Fruit fly (Drosophila melanogaster) whole organism, embryonic: ENCODE results near the gene CG5157.

Experiments used
- Abd-B ChIP-seq: fragments of 200-800 bp; sonication (Bioruptor generic); optimal IDR thresholded peaks from 2 replicates; lab custom pipeline; 2018; ENCODE audit warnings: missing biosample characterization, mild to moderate bottlenecking, missing genetic modification characterization, moderate library complexity
- Adf1 ChIP-seq: fragments of 200-800 bp; sonication (Bioruptor generic); IDR thresholded peaks from 2 replicates; pipeline ENCODE4 v1.3.6; 2022; ENCODE audit warnings: missing biosample characterization, missing genetic modification characterization
- Aef1 ChIP-seq: fragments of 200-800 bp; sonication (Bioruptor generic); IDR thresholded peaks from 3 replicates; pipeline ENCODE4 v1.3.6; 2022; ENCODE audit warnings: missing biosample characterization, missing genetic modification characterization
- CG11504 ChIP-seq: fragments of 200-800 bp; sonication (Bioruptor generic); optimal IDR thresholded peaks from 3 replicates; lab custom pipeline; 2019; ENCODE audit warnings: missing biosample characterization, mild to moderate bottlenecking, missing genetic modification characterization, moderate library complexity
- CG11695 ChIP-seq: fragments of 200-800 bp; sonication (Bioruptor generic); IDR thresholded peaks from 3 replicates; pipeline ENCODE4 v1.3.6; 2022; ENCODE audit warnings: missing biosample characterization, missing genetic modification characterization
- CG12942 ChIP-seq: fragments of 200-800 bp; sonication (Bioruptor generic); optimal IDR thresholded peaks from 3 replicates; lab custom pipeline; 2016; ENCODE audit warnings: missing biosample characterization, missing genetic modification characterization
- CG13894 ChIP-seq: fragments of 200-800 bp; sonication (Bioruptor generic); optimal IDR thresholded peaks from 3 replicates; lab custom pipeline; 2018; ENCODE audit warnings: missing biosample characterization, mild to moderate bottlenecking, missing genetic modification characterization, moderate library complexity
- CG14965 ChIP-seq: fragments of 200-800 bp; sonication (Bioruptor generic); optimal IDR thresholded peaks from 2 replicates; lab custom pipeline; 2016; ENCODE audit warnings: missing biosample characterization, missing genetic modification characterization, borderline replicate concordance
- CG17328 ChIP-seq: fragments of 200-800 bp; sonication (Bioruptor generic); IDR thresholded peaks from 2 replicates; pipeline ENCODE4 v1.3.6; 2022; ENCODE audit warnings: missing biosample characterization, missing genetic modification characterization
- CG17612 ChIP-seq: fragments of 200-800 bp; sonication (Bioruptor generic); IDR thresholded peaks from 2 replicates; pipeline ENCODE4 v1.3.6; 2022; ENCODE audit warnings: missing biosample characterization, missing genetic modification characterization
- CG17912 ChIP-seq: fragments of 200-800 bp; sonication (Bioruptor generic); optimal IDR thresholded peaks from 2 replicates; lab custom pipeline; 2018; ENCODE audit warnings: missing biosample characterization, mild to moderate bottlenecking, missing genetic modification characterization
- CG2116 ChIP-seq: fragments of 200-800 bp; sonication (Bioruptor generic); optimal IDR thresholded peaks from 3 replicates; lab custom pipeline; 2018; ENCODE audit warnings: missing biosample characterization, mild to moderate bottlenecking, missing genetic modification characterization
- CG2202 ChIP-seq: fragments of 200-800 bp; sonication (Bioruptor generic); optimal IDR thresholded peaks from 2 replicates; lab custom pipeline; 2018; ENCODE audit warnings: missing biosample characterization, mild to moderate bottlenecking, missing genetic modification characterization
- CG34376 ChIP-seq: fragments of 200-800 bp; sonication (Bioruptor generic); optimal IDR thresholded peaks from 2 replicates; lab custom pipeline; 2018; ENCODE audit warnings: missing biosample characterization, mild to moderate bottlenecking, missing genetic modification characterization
- CG42726 ChIP-seq: fragments of 200-800 bp; sonication (Bioruptor generic); IDR thresholded peaks from 2 replicates; pipeline ENCODE4 v1.3.6; 2022; ENCODE audit warnings: missing biosample characterization, missing genetic modification characterization; ENCODE audit not compliant: partially characterized antibody
- CG43689 ChIP-seq: fragments of 200-800 bp; sonication (Bioruptor generic); IDR thresholded peaks from 2 replicates; pipeline ENCODE4 v1.3.6; 2022; ENCODE audit warnings: missing biosample characterization, missing genetic modification characterization
- CG4424 ChIP-seq: fragments of 200-800 bp; sonication (Bioruptor generic); optimal IDR thresholded peaks from 3 replicates; lab custom pipeline; 2016; ENCODE audit warnings: missing biosample characterization, missing genetic modification characterization
- CG7963 ChIP-seq: fragments of 200-800 bp; sonication (Bioruptor generic); IDR thresholded peaks from 3 replicates; pipeline ENCODE4 v1.3.6; 2022; ENCODE audit warnings: missing biosample characterization, missing genetic modification characterization; ENCODE audit not compliant: partially characterized antibody
- CG8290 ChIP-seq, 3 experiments: fragments of 200-800 bp; sonication (Bioruptor generic); optimal IDR thresholded peaks; 2 replicates each; lab custom pipeline; 2016 to 2019; ENCODE audit warnings: missing biosample characterization in 3 of 3, missing genetic modification characterization in 3 of 3, mild to moderate bottlenecking in 2 of 3, moderate library complexity in 1 of 3
- CG8944 ChIP-seq: fragments of 200-800 bp; sonication (Bioruptor generic); optimal IDR thresholded peaks from 3 replicates; lab custom pipeline; 2016; ENCODE audit warnings: missing biosample characterization, missing genetic modification characterization
- D19B ChIP-seq: fragments of 200-800 bp; sonication (Bioruptor generic); optimal IDR thresholded peaks from 2 replicates; lab custom pipeline; 2017; ENCODE audit warnings: missing biosample characterization, mild to moderate bottlenecking, missing genetic modification characterization
- Deaf1 ChIP-seq: fragments of 200-800 bp; optimal IDR thresholded peaks from 3 replicates; lab custom pipeline; 2019; ENCODE audit warnings: missing biosample characterization, mild to moderate bottlenecking, missing genetic modification characterization, moderate library complexity
- Dfd ChIP-seq, 2 experiments: fragments of >200 bp; optimal IDR thresholded peaks; 2 replicates each; lab custom pipeline; 2017; ENCODE audit warnings: missing biosample characterization in 2 of 2, missing genetic modification characterization in 2 of 2
- Hmx ChIP-seq: fragments of 200-800 bp; sonication (Bioruptor generic); optimal IDR thresholded peaks from 2 replicates; lab custom pipeline; 2016; ENCODE audit warnings: missing biosample characterization, missing genetic modification characterization
- Lhr ChIP-seq: fragments of 200-800 bp; sonication (Bioruptor generic); optimal IDR thresholded peaks from 3 replicates; lab custom pipeline; 2017; ENCODE audit warnings: mild to moderate bottlenecking, missing biosample characterization, missing genetic modification reagents, missing genetic modification characterization
- Mad ChIP-seq: fragments of 200-800 bp; sonication (Bioruptor generic); optimal IDR thresholded peaks from 2 replicates; lab custom pipeline; 2016; ENCODE audit warnings: missing biosample characterization, missing genetic modification characterization
- Oli ChIP-seq: fragments of 200-800 bp; sonication (Bioruptor generic); optimal IDR thresholded peaks from 2 replicates; lab custom pipeline; 2018; ENCODE audit warnings: missing biosample characterization, mild to moderate bottlenecking, missing genetic modification characterization, moderate library complexity
- Six4 ChIP-seq: fragments of 200-800 bp; sonication (Bioruptor generic); optimal IDR thresholded peaks from 2 replicates; lab custom pipeline; 2016; ENCODE audit warnings: missing biosample characterization, missing genetic modification characterization
- ara ChIP-seq: fragments of 200-800 bp; sonication (Bioruptor generic); IDR thresholded peaks from 2 replicates; pipeline ENCODE4 v1.3.6; 2022; ENCODE audit warnings: missing biosample characterization, missing genetic modification characterization
- bowl ChIP-seq: fragments of 200-800 bp; sonication (Bioruptor generic); IDR thresholded peaks from 2 replicates; pipeline ENCODE4 v1.3.6; 2022; ENCODE audit warnings: missing biosample characterization, missing genetic modification characterization
- cad ChIP-seq: fragments of >200 bp; optimal IDR thresholded peaks from 2 replicates; lab custom pipeline; 2017; ENCODE audit warnings: missing biosample characterization, missing genetic modification characterization
- crp ChIP-seq, 2 experiments: fragments of 200-800 bp; sonication (Bioruptor generic); optimal IDR thresholded peaks; 2 replicates in 1 of 2; 3 replicates in 1 of 2; lab custom pipeline; 2017; ENCODE audit warnings: missing biosample characterization in 2 of 2, missing genetic modification characterization in 2 of 2, mild to moderate bottlenecking in 1 of 2, moderate library complexity in 1 of 2
- cwo ChIP-seq: fragments of 200-800 bp; sonication (Bioruptor generic); optimal IDR thresholded peaks from 3 replicates; lab custom pipeline; 2017; ENCODE audit warnings: missing biosample characterization, missing genetic modification characterization, mild to moderate bottlenecking, moderate library complexity, missing genetic modification reagents
- dimm ChIP-seq: fragments of 200-800 bp; sonication (Bioruptor generic); IDR thresholded peaks from 2 replicates; pipeline ENCODE4 v1.3.6; 2022; ENCODE audit warnings: missing biosample characterization, missing genetic modification characterization
- eyg ChIP-seq: fragments of 200-800 bp; sonication (Bioruptor generic); optimal IDR thresholded peaks from 3 replicates; lab custom pipeline; 2016; ENCODE audit warnings: missing biosample characterization, missing genetic modification characterization
- gcm ChIP-seq: fragments of 200-800 bp; sonication (Bioruptor generic); optimal IDR thresholded peaks from 2 replicates; lab custom pipeline; 2019; ENCODE audit warnings: missing biosample characterization, mild to moderate bottlenecking, missing genetic modification characterization, moderate library complexity
- grn ChIP-seq: fragments of 200-800 bp; sonication (Bioruptor generic); optimal IDR thresholded peaks from 3 replicates; lab custom pipeline; 2017; ENCODE audit warnings: missing biosample characterization, missing genetic modification characterization
- kay ChIP-seq: fragments of 200-800 bp; sonication (Bioruptor generic); optimal IDR thresholded peaks from 2 replicates; lab custom pipeline; 2016; ENCODE audit warnings: missing biosample characterization, missing genetic modification characterization
- kni ChIP-seq: fragments of 200-800 bp; sonication (Bioruptor generic); optimal IDR thresholded peaks from 3 replicates; lab custom pipeline; 2017; ENCODE audit warnings: mild to moderate bottlenecking, missing biosample characterization, missing genetic modification reagents, missing genetic modification characterization
- lilli ChIP-seq: fragments of 200-800 bp; sonication (Bioruptor generic); optimal IDR thresholded peaks from 3 replicates; lab custom pipeline; 2016; ENCODE audit warnings: missing biosample characterization, missing genetic modification characterization
- lmd ChIP-seq: fragments of 200-800 bp; sonication (Bioruptor generic); IDR thresholded peaks from 2 replicates; pipeline ENCODE4 v1.3.6; 2022; ENCODE audit warnings: missing biosample characterization, missing genetic modification characterization
- lola ChIP-seq, 3 experiments: fragments of >200 bp in 2 of 3; fragments of 200-800 bp in 1 of 3; sonication (Bioruptor generic) in 1 of 3; optimal IDR thresholded peaks; 2 replicates each; lab custom pipeline; 2017 to 2019; ENCODE audit warnings: missing biosample characterization in 3 of 3, missing genetic modification characterization in 3 of 3, mild to moderate bottlenecking in 1 of 3, moderate library complexity in 1 of 3
- org-1 ChIP-seq: fragments of 200-800 bp; sonication (Bioruptor generic); optimal IDR thresholded peaks from 2 replicates; lab custom pipeline; 2017; ENCODE audit warnings: missing biosample characterization, missing genetic modification characterization
- p53 ChIP-seq: fragments of 200-800 bp; sonication (Bioruptor generic); optimal IDR thresholded peaks from 2 replicates; lab custom pipeline; 2016; ENCODE audit warnings: missing biosample characterization, missing genetic modification characterization
- row ChIP-seq: fragments of 200-800 bp; sonication (Bioruptor generic); IDR thresholded peaks from 3 replicates; pipeline ENCODE4 v1.3.6; 2022; ENCODE audit warnings: missing biosample characterization, missing genetic modification characterization
- sim ChIP-seq: fragments of 200-800 bp; sonication (Bioruptor generic); IDR thresholded peaks from 2 replicates; pipeline ENCODE4 v1.3.6; 2022; ENCODE audit warnings: missing biosample characterization, missing genetic modification characterization
- so ChIP-seq: fragments of 200-800 bp; sonication (Bioruptor generic); IDR thresholded peaks from 3 replicates; pipeline ENCODE4 v1.3.6; 2022; ENCODE audit warnings: missing biosample characterization, missing genetic modification characterization
- sug ChIP-seq: fragments of 200-800 bp; optimal IDR thresholded peaks from 2 replicates; lab custom pipeline; 2019; ENCODE audit warnings: missing biosample characterization, mild to moderate bottlenecking, missing genetic modification characterization, moderate library complexity
- toy ChIP-seq: fragments of 200-800 bp; sonication (Bioruptor generic); IDR thresholded peaks from 2 replicates; pipeline ENCODE4 v1.3.6; 2022; ENCODE audit warnings: missing biosample characterization, missing genetic modification characterization
- wdn ChIP-seq: fragments of 200-800 bp; sonication (Bioruptor generic); IDR thresholded peaks from 2 replicates; pipeline ENCODE4 v1.3.6; 2022; ENCODE audit warnings: missing biosample characterization, missing genetic modification characterization
- wek ChIP-seq: fragments of 200-800 bp; sonication (Bioruptor generic); optimal IDR thresholded peaks from 3 replicates; lab custom pipeline; 2018; ENCODE audit warnings: missing biosample characterization, mild to moderate bottlenecking, missing genetic modification characterization, moderate library complexity

Gene CG5157

DNA sequence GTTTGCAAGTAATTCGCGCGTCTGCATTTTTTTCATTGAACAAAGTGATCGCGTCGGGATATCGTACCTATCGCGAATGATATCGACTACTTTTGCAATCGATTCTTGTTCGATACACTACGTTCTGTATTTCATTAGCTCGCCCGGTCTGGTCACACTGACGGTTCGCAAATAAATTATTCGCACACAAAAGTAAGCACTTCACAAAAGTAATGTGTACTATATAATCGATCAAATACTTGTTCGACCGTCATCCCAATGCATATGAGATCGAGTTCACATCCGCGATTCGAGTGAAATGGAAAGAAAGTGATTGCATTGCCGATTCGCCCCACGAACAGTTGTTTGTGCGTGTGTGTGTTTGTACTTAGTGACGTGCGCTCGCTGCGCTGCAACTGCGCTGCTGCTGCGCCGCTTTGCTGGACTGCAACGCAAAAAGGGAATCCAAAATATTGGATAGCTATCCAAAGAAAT lies 47.3 kb downstream of the CG5157 start, which contains the start of the genes CG5235 and ClC-c (continued):
- TF ChIP-seq Hmx (no peak), Deaf1 (no peak), p53 (GFP tag; lab: Kevin White, UChicago) (no peak), grn (GFP tag; lab: Kevin White, UChicago) (no peak), so (GFP tag; lab: Robert Waterston, UW) (no peak), lmd (no peak), CG11695 (GFP tag; lab: Robert Waterston, UW) (no peak), CG4424 (GFP tag; lab: Kevin White, UChicago) (no peak), Lhr (GFP tag; lab: Kevin White, UChicago) (peak; percentile 14), cad (GFP tag; lab: Kevin White, UChicago) (no peak), cwo (GFP tag; lab: Kevin White, UChicago) (no peak), crp (GFP tag; optimal IDR thresholded peaks at IDR 0.05; lab: Kevin White, UChicago) (peak in 1 of 2 experiments; percentile 13), CG2202 (tag; lab: Kevin White, UChicago) (no peak), gcm (GFP tag; lab: Kevin White, UChicago) (no peak), CG14965 (GFP tag; lab: Kevin White, UChicago) (no peak), Aef1 (GFP tag; lab: Robert Waterston, UW) (no peak), Oli (no peak), Dfd (GFP tag; optimal IDR thresholded peaks at IDR 0.05; lab: Kevin White, UChicago) (no peak), row (peak; percentile 7; the same call in 1 of the 3 replicates), Mad (GFP tag; lab: Kevin White, UChicago) (no peak), CG8290 (GFP tag; optimal IDR thresholded peaks at IDR 0.05; lab: Kevin White, UChicago) (no peak), CG8290 (tag; optimal IDR thresholded peaks at IDR 0.05; lab: Kevin White, UChicago) (no peak), wek (GFP tag; lab: Kevin White, UChicago) (no peak), CG13894 (no peak), kay (GFP tag; lab: Kevin White, UChicago) (no peak), CG11504 (tag; lab: Kevin White, UChicago) (no peak), kni (GFP tag; lab: Kevin White, UChicago) (no peak), org-1 (GFP tag; lab: Kevin White, UChicago) (no peak), eyg (GFP tag; lab: Kevin White, UChicago) (no peak), dimm (GFP tag; lab: Robert Waterston, UW) (no peak), CG8944 (GFP tag; lab: Kevin White, UChicago) (no peak), CG7963 (GFP tag; lab: Robert Waterston, UW) (peak; percentile 86), Adf1 (GFP tag; lab: Robert Waterston, UW) (peak; percentile 97), CG12942 (GFP tag; lab: Kevin White, UChicago) (no peak), CG42726 (peak; percentile 21; the same call in 1 of the 2 replicates), CG17912 (no peak), CG43689 (no peak), sim (GFP tag; lab: Robert Waterston, UW) (no peak), CG2116 (peak; percentile 52), CG17328 (GFP tag; lab: Robert Waterston, UW) (no peak), D19B (GFP tag; lab: Kevin White, UChicago) (no peak), bowl (no peak), lola (GFP tag; optimal IDR thresholded peaks at IDR 0.05; lab: Kevin White, UChicago) (no peak), CG17612 (no peak), lilli (GFP tag; lab: Kevin White, UChicago) (no peak), Abd-B (no peak), wdn (GFP tag; lab: Robert Waterston, UW) (no peak), Six4 (GFP tag; lab: Kevin White, UChicago) (no peak), CG34376 (peak; percentile 45), toy (no peak), ara (no peak), sug (tag; lab: Kevin White, UChicago) (no peak)
